Worm (Caenorhabditis elegans) whole organism, L4 larva: ENCODE results near the gene T24H10.1.

Experiments
- D1046.2 ChIP-seq: fragments of 200-800 bp; sonication (Bioruptor generic); IDR thresholded peaks from 2 replicates; pipeline ENCODE4 v1.3.6; 2022; ENCODE audit warnings: missing genetic modification characterization, missing compliant biosample characterization
- F10B5.3 ChIP-seq: sonication (generic microtip); optimal IDR thresholded peaks from 2 replicates; lab custom pipeline; 2016; ENCODE audit warnings: mild to moderate bottlenecking, missing genetic modification characterization, missing compliant biosample characterization
- F37D6.2 ChIP-seq: sonication (generic microtip); optimal IDR thresholded peaks from 2 replicates; lab custom pipeline; 2016; ENCODE audit warnings: mild to moderate bottlenecking, missing genetic modification characterization, missing compliant biosample characterization
- F44E2.7 ChIP-seq: fragments of 200-800 bp; sonication (Bioruptor generic); IDR thresholded peaks from 2 replicates; pipeline ENCODE4 v2.1.2; 2022; ENCODE audit warnings: missing genetic modification characterization, missing compliant biosample characterization
- F49E8.2 ChIP-seq: sonication (generic microtip); optimal IDR thresholded peaks from 2 replicates; lab custom pipeline; 2016; ENCODE audit warnings: missing compliant biosample characterization, mild to moderate bottlenecking, missing genetic modification characterization, borderline replicate concordance
- R02D3.7 ChIP-seq: fragments of 150-350 bp; sonication (generic microtip); optimal IDR thresholded peaks from 3 replicates; lab custom pipeline; 2014; ENCODE audit warnings: missing biosample characterization, missing genetic modification characterization
- Y48G9A.11 ChIP-seq: fragments of 200-800 bp; sonication (Bioruptor generic); IDR thresholded peaks from 2 replicates; pipeline ENCODE4 v1.3.6; 2022; ENCODE audit warnings: missing genetic modification reagents, missing genetic modification characterization, missing compliant biosample characterization
- Y5F2A.4 ChIP-seq: fragments of 200-800 bp; sonication (Bioruptor generic); optimal IDR thresholded peaks from 2 replicates; lab custom pipeline; 2018; ENCODE audit warnings: mild to moderate bottlenecking, missing genetic modification characterization, missing compliant biosample characterization
- Y75B8A.6 ChIP-seq: fragments of 200-800 bp; sonication (Bioruptor generic); IDR thresholded peaks from 2 replicates; pipeline ENCODE4 v1.3.6; 2022; ENCODE audit warnings: missing genetic modification reagents, missing genetic modification characterization, missing compliant biosample characterization
- ZK337.2 ChIP-seq: fragments of 200-800 bp; sonication (Bioruptor generic); IDR thresholded peaks from 2 replicates; pipeline ENCODE4 v1.3.6; 2022; ENCODE audit warnings: missing genetic modification reagents, missing genetic modification characterization, missing compliant biosample characterization
- ZK546.5 ChIP-seq, 2 experiments: sonication (generic microtip); optimal IDR thresholded peaks; 2 replicates each; lab custom pipeline; 2017; ENCODE audit warnings: missing biosample characterization in 2 of 2, missing genetic modification characterization in 2 of 2
- arid-1 ChIP-seq: fragments of 200-800 bp; sonication (Bioruptor generic); conservative IDR thresholded peaks from 2 replicates; pipeline ENCODE4 v1.3.6; 2022; ENCODE audit warnings: missing genetic modification reagents, missing genetic modification characterization, missing compliant biosample characterization
- attf-4 ChIP-seq: sonication (generic microtip); optimal IDR thresholded peaks from 3 replicates; lab custom pipeline; 2017; ENCODE audit warnings: missing biosample characterization, missing genetic modification characterization
- ceh-20 ChIP-seq: fragments of 200-800 bp; sonication (Bioruptor generic); IDR thresholded peaks from 2 replicates; pipeline ENCODE4 v1.3.6; 2022; ENCODE audit warnings: missing genetic modification reagents, missing genetic modification characterization, missing compliant biosample characterization
- ceh-32 ChIP-seq: sonication (generic microtip); optimal IDR thresholded peaks from 2 replicates; lab custom pipeline; 2016; ENCODE audit warnings: mild to moderate bottlenecking, missing genetic modification characterization, missing compliant biosample characterization; ENCODE audit not compliant: poor library complexity
- ceh-44 ChIP-seq: fragments of 200-800 bp; sonication (Bioruptor generic); IDR thresholded peaks from 2 replicates; pipeline ENCODE4 v1.3.6; 2022; ENCODE audit warnings: missing genetic modification reagents, missing genetic modification characterization, missing compliant biosample characterization
- ceh-82 ChIP-seq: sonication (generic microtip); optimal IDR thresholded peaks from 2 replicates; lab custom pipeline; 2017; ENCODE audit warnings: missing biosample characterization, missing genetic modification characterization
- daf-16 ChIP-seq, 3 experiments: sonication (generic microtip); optimal IDR thresholded peaks; 2 replicates each; lab custom pipeline; 2016 to 2017; ENCODE audit warnings: missing genetic modification characterization in 3 of 3, missing genetic modification reagents in 3 of 3, mild to moderate bottlenecking in 2 of 3, missing compliant biosample characterization in 2 of 3, missing biosample characterization in 1 of 3, moderate library complexity in 1 of 3
- daf-8 ChIP-seq: fragments of 200-800 bp; sonication (Bioruptor generic); IDR thresholded peaks from 2 replicates; pipeline ENCODE4 v1.3.6; 2022; ENCODE audit warnings: missing genetic modification characterization, missing compliant biosample characterization
- hlh-30 ChIP-seq: sonication (generic microtip); optimal IDR thresholded peaks from 2 replicates; lab custom pipeline; 2017; ENCODE audit warnings: antibody characterized with exemption, mild to moderate bottlenecking, missing genetic modification characterization, missing compliant biosample characterization; ENCODE audit not compliant: insufficient read depth
- jun-1 ChIP-seq: fragments of 150-350 bp; optimal IDR thresholded peaks from 2 replicates; lab custom pipeline; 2014; ENCODE audit warnings: missing biosample characterization, missing genetic modification reagents, missing genetic modification characterization
- lin-38 ChIP-seq: fragments of 200-800 bp; sonication (Bioruptor generic); IDR thresholded peaks from 2 replicates; pipeline ENCODE4 v1.3.6; 2022; ENCODE audit warnings: missing genetic modification reagents, missing genetic modification characterization, missing compliant biosample characterization
- lin-39 ChIP-seq: fragments of 150-350 bp; optimal IDR thresholded peaks from 2 replicates; lab custom pipeline; 2014; ENCODE audit warnings: missing biosample characterization, missing genetic modification reagents, missing genetic modification characterization
- lir-3 ChIP-seq: sonication (generic microtip); optimal IDR thresholded peaks from 2 replicates; lab custom pipeline; 2016; ENCODE audit warnings: mild to moderate bottlenecking, missing genetic modification characterization, missing compliant biosample characterization
- madf-5 ChIP-seq, 2 experiments: fragments of 200-800 bp; sonication (Bioruptor generic); IDR thresholded peaks; 2 replicates each; pipeline ENCODE4 v1.3.6; 2022; ENCODE audit warnings: missing compliant biosample characterization in 2 of 2, missing genetic modification characterization in 2 of 2
- mdl-1 ChIP-seq, 2 experiments: fragments of 150-350 bp in 1 of 2; sonication (generic microtip) in 1 of 2; optimal IDR thresholded peaks; 2 replicates each; lab custom pipeline; 2014 to 2017; ENCODE audit warnings: missing biosample characterization in 2 of 2, missing genetic modification characterization in 2 of 2
- mdt-29 ChIP-seq: fragments of 200-800 bp; sonication (Bioruptor generic); IDR thresholded peaks from 2 replicates; pipeline ENCODE4 v1.3.6; 2022; ENCODE audit warnings: missing genetic modification reagents, missing genetic modification characterization, missing compliant biosample characterization
- mxl-2 ChIP-seq: fragments of 200-800 bp; sonication (Bioruptor generic); conservative IDR thresholded peaks from 2 replicates; pipeline ENCODE4 v1.3.6; 2022; ENCODE audit warnings: missing genetic modification reagents, missing genetic modification characterization, missing compliant biosample characterization
- nhr-10 ChIP-seq: fragments of 150-350 bp; optimal IDR thresholded peaks from 2 replicates; lab custom pipeline; 2014; ENCODE audit warnings: missing biosample characterization, missing genetic modification characterization
- nhr-102 ChIP-seq: sonication (generic microtip); optimal IDR thresholded peaks from 2 replicates; lab custom pipeline; 2016; ENCODE audit warnings: mild to moderate bottlenecking, missing genetic modification characterization, moderate library complexity, missing compliant biosample characterization
- nhr-42 ChIP-seq: fragments of 200-800 bp; sonication (Bioruptor generic); IDR thresholded peaks from 2 replicates; pipeline ENCODE4 v1.3.6; 2022; ENCODE audit warnings: missing genetic modification characterization, missing compliant biosample characterization
- nhr-48 ChIP-seq: sonication (generic microtip); optimal IDR thresholded peaks from 2 replicates; lab custom pipeline; 2016; ENCODE audit warnings: mild to moderate bottlenecking, missing genetic modification characterization, missing compliant biosample characterization
- nhr-77 ChIP-seq: fragments of 150-350 bp; optimal IDR thresholded peaks from 2 replicates; lab custom pipeline; 2014; ENCODE audit warnings: missing biosample characterization, missing genetic modification characterization
- pha-4 ChIP-seq, 2 experiments: fragments of 150-350 bp in 1 of 2; fragments of 200-800 bp in 1 of 2; sonication (Bioruptor generic) in 1 of 2; IDR thresholded peaks in 1 of 2; optimal IDR thresholded peaks in 1 of 2; 2 replicates each; pipeline versions ENCODE4 v1.3.6 to Lab custom; 2014 to 2022; ENCODE audit warnings: missing genetic modification characterization in 2 of 2, missing genetic modification reagents in 2 of 2, missing biosample characterization in 1 of 2, missing compliant biosample characterization in 1 of 2
- php-3 ChIP-seq: fragments of 200-800 bp; sonication (Bioruptor generic); IDR thresholded peaks from 2 replicates; pipeline ENCODE4 v1.3.6; 2022; ENCODE audit warnings: missing genetic modification reagents, missing genetic modification characterization, missing compliant biosample characterization
- pqm-1 ChIP-seq: sonication (generic microtip); optimal IDR thresholded peaks from 2 replicates; lab custom pipeline; 2017; ENCODE audit warnings: missing biosample characterization, missing genetic modification characterization
- saeg-2 ChIP-seq: fragments of 200-800 bp; sonication (Bioruptor generic); IDR thresholded peaks from 2 replicates; pipeline ENCODE4 v1.3.6; 2022; ENCODE audit warnings: missing genetic modification reagents, missing genetic modification characterization, missing compliant biosample characterization
- sdz-12 ChIP-seq: fragments of 200-800 bp; sonication (Bioruptor generic); optimal IDR thresholded peaks from 2 replicates; lab custom pipeline; 2018; ENCODE audit warnings: mild to moderate bottlenecking, missing genetic modification characterization, missing compliant biosample characterization
- skn-1 ChIP-seq: fragments of 150-350 bp; optimal IDR thresholded peaks from 2 replicates; lab custom pipeline; 2014; ENCODE audit warnings: missing biosample characterization, missing genetic modification characterization
- spr-1 ChIP-seq: sonication (generic microtip); optimal IDR thresholded peaks from 2 replicates; lab custom pipeline; 2016; ENCODE audit warnings: mild to moderate bottlenecking, missing genetic modification characterization, missing compliant biosample characterization
- spr-3 ChIP-seq: fragments of 200-800 bp; sonication (Bioruptor generic); optimal IDR thresholded peaks from 2 replicates; lab custom pipeline; 2018; ENCODE audit warnings: mild to moderate bottlenecking, missing genetic modification characterization, missing compliant biosample characterization
- tra-1 ChIP-seq: fragments of 200-800 bp; sonication (Bioruptor generic); IDR thresholded peaks from 2 replicates; pipeline ENCODE4 v1.3.6; 2022; ENCODE audit warnings: missing genetic modification reagents, missing genetic modification characterization, missing compliant biosample characterization
- unc-130 ChIP-seq: sonication (generic microtip); optimal IDR thresholded peaks from 2 replicates; lab custom pipeline; 2016; ENCODE audit warnings: missing genetic modification reagents, missing genetic modification characterization, missing compliant biosample characterization
- unc-39 ChIP-seq: sonication (generic microtip); optimal IDR thresholded peaks from 2 replicates; lab custom pipeline; 2017; ENCODE audit warnings: missing biosample characterization, missing genetic modification characterization
- unc-62 ChIP-seq, 3 experiments: fragments of 150-350 bp in 1 of 3; sonication (generic microtip); optimal IDR thresholded peaks in 2 of 3; peaks in 1 of 3; 1 replicate in 1 of 3; 2 replicates in 2 of 3; lab custom pipeline; 2014 to 2017; ENCODE audit warnings: missing biosample characterization in 3 of 3, missing genetic modification characterization in 3 of 3, missing genetic modification reagents in 3 of 3, missing genotype in 1 of 3
- zfp-3 ChIP-seq: fragments of 200-800 bp; sonication (Bioruptor generic); conservative IDR thresholded peaks from 2 replicates; pipeline ENCODE4 v1.3.6; 2022; ENCODE audit warnings: missing genetic modification reagents, missing genetic modification characterization, missing compliant biosample characterization

Gene T24H10.1

DNA sequence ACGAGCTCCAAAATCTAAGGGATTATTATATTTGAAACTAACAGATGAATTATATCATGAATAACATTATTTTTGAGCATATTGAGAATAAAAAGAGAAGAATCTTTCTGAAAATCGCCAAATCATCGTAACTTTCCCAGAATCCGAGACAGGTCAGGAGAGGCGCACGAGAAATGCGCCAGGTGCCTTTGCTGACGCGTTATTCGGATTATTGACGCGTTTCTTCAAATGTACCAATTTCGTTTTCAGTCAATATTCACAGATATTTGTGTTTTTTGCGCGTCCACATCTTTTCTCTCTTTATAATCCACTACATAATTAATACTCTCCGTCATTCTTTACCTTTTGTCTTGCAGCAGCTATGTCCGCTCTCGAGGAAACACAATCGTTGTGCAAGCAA, at the start of gene T24H10.1 (continued):
- TF ChIP-seq jun-1 (tag; lab: Kevin White, UChicago) (no peak), lir-3 (tag; lab: Kevin White, UChicago) (no peak), daf-8 (no peak), hlh-30 (tag; lab: Kevin White, UChicago) (peak; percentile 39), spr-3 (GFP tag; lab: Kevin White, UChicago) (no peak), spr-1 (tag; lab: Kevin White, UChicago) (peak; percentile 31), ZK337.2 (GFP tag; lab: Robert Waterston, UW) (no peak), F37D6.2 (tag; lab: Kevin White, UChicago) (peak; percentile 48), lin-39 (tag; lab: Kevin White, UChicago) (no peak), unc-130 (GFP tag; lab: Kevin White, UChicago) (no peak), pqm-1 (no peak), lin-38 (GFP tag; lab: Robert Waterston, UW) (peak; percentile 79), sdz-12 (GFP tag; lab: Kevin White, UChicago) (no peak), Y48G9A.11 (GFP tag; lab: Robert Waterston, UW) (no peak), nhr-102 (peak; percentile 55), R02D3.7 (no peak), saeg-2 (GFP tag; lab: Robert Waterston, UW) (no peak), zfp-3 (GFP tag; lab: Robert Waterston, UW) (no peak), nhr-42 (no peak), daf-16 (GFP tag; optimal IDR thresholded peaks at IDR 0.05; lab: Kevin White, UChicago) (no peak), daf-16 (tag; optimal IDR thresholded peaks at IDR 0.05; lab: Kevin White, UChicago) (peak; percentile 40), ceh-44 (no peak), tra-1 (GFP tag; lab: Robert Waterston, UW) (no peak), pha-4 (GFP tag; IDR thresholded peaks at IDR 0.05; lab: Robert Waterston, UW) (no peak), pha-4 (tag; optimal IDR thresholded peaks at IDR 0.05; lab: Kevin White, UChicago) (peak; percentile 15), nhr-10 (tag; lab: Kevin White, UChicago) (no peak), Y5F2A.4 (GFP tag; lab: Kevin White, UChicago) (no peak), F49E8.2 (peak; percentile 4), attf-4 (tag; lab: Kevin White, UChicago) (no peak), D1046.2 (no peak), F44E2.7 (GFP tag; lab: Robert Waterston, UW) (no peak), unc-62 (GFP tag; optimal IDR thresholded peaks at IDR 0.05 in 1 of 2; lab: Kevin White, UChicago) (peak in 1 of 2 experiments; percentile 96), unc-62 (tag; optimal IDR thresholded peaks at IDR 0.05; lab: Kevin White, UChicago) (no peak), nhr-48 (peak; percentile 56), arid-1 (GFP tag; lab: Robert Waterston, UW) (peak; percentile 44; the same call in 1 of the 2 replicates), ceh-32 (no peak), mdt-29 (GFP tag; lab: Robert Waterston, UW) (no peak), mxl-2 (GFP tag; lab: Robert Waterston, UW) (no peak), ceh-20 (GFP tag; lab: Robert Waterston, UW) (no peak), ceh-82 (tag; lab: Kevin White, UChicago) (no peak), F10B5.3 (tag; lab: Kevin White, UChicago) (peak; percentile 11), madf-5 (GFP tag; IDR thresholded peaks at IDR 0.05; lab: Robert Waterston, UW) (no peak), nhr-77 (tag; lab: Kevin White, UChicago) (peak; percentile 19), mdl-1 (tag; optimal IDR thresholded peaks at IDR 0.05; lab: Kevin White, UChicago) (no peak), php-3 (peak; percentile 14; the same call in 1 of the 2 replicates), skn-1 (no peak), unc-39 (tag; lab: Kevin White, UChicago) (no peak), ZK546.5 (tag; optimal IDR thresholded peaks at IDR 0.05; lab: Kevin White, UChicago) (no peak), Y75B8A.6 (no peak)
